Worm (Caenorhabditis elegans) whole organism, mixed stage, embryonic: Measurements from ENCODE around the gene irld-49.

Experiments used
- mep-1 ChIP-seq: fragments of 150-350 bp; optimal IDR thresholded peaks from 2 replicates; lab custom pipeline; 2017; ENCODE audit warnings: missing biosample characterization, missing genetic modification reagents, missing genetic modification characterization, inconsistent platforms
- nhr-2 ChIP-seq: fragments of 150-350 bp; optimal IDR thresholded peaks from 2 replicates; lab custom pipeline; 2014; ENCODE audit warnings: missing biosample characterization, missing genetic modification characterization

DNA sequence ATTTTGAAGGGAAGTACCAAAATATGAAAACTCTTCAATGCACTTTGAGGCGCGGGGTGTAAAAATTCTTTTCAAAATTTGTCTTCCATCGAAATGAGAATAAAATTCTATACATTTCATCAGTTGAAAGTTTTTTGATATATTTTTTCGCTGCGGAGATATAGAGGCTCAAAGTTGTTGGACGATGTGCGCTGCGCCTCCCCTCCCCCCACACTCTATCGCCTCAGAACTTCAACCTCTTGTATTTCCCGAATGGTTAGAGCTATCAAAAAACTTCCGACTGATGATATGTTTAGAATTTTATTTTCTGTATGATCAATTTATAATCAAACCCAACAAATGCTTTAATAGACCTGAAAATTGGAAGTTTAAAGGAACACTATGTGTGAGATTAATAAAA lies 4.6 kb downstream of the irld-49 start:
- TF ChIP-seq nhr-2 (tag; lab: Kevin White, UChicago) (no peak), mep-1 (tag; lab: Kevin White, UChicago) (no peak)
